Worm (Caenorhabditis elegans) whole organism, L4 larva: Measurements from ENCODE around the gene pptr-1.
A peak's percentile ranks its signal among the peaks of the same experiment; 100 is the strongest.

Source experiments
- D1046.2 ChIP-seq: fragments of 200-800 bp; sonication (Bioruptor generic); IDR thresholded peaks from 2 replicates; pipeline ENCODE4 v1.3.6; 2022; ENCODE audit warnings: missing genetic modification characterization, missing compliant biosample characterization
- F26F4.8 ChIP-seq: fragments of 200-800 bp; sonication (Bioruptor generic); conservative IDR thresholded peaks from 2 replicates; pipeline ENCODE4 v1.3.6; 2022; ENCODE audit warnings: missing genetic modification characterization, missing compliant biosample characterization
- F37D6.2 ChIP-seq: sonication (generic microtip); optimal IDR thresholded peaks from 2 replicates; lab custom pipeline; 2016; ENCODE audit warnings: mild to moderate bottlenecking, missing genetic modification characterization, missing compliant biosample characterization
- F44E2.7 ChIP-seq: fragments of 200-800 bp; sonication (Bioruptor generic); IDR thresholded peaks from 2 replicates; pipeline ENCODE4 v2.1.2; 2022; ENCODE audit warnings: missing genetic modification characterization, missing compliant biosample characterization
- T26A8.4 ChIP-seq: fragments of 200-800 bp; sonication (Bioruptor generic); IDR thresholded peaks from 2 replicates; pipeline ENCODE4 v1.3.6; 2022; ENCODE audit warnings: missing genetic modification characterization, missing compliant biosample characterization
- Y75B8A.6 ChIP-seq: fragments of 200-800 bp; sonication (Bioruptor generic); IDR thresholded peaks from 2 replicates; pipeline ENCODE4 v1.3.6; 2022; ENCODE audit warnings: missing genetic modification reagents, missing genetic modification characterization, missing compliant biosample characterization
- ZK337.2 ChIP-seq: fragments of 200-800 bp; sonication (Bioruptor generic); IDR thresholded peaks from 2 replicates; pipeline ENCODE4 v1.3.6; 2022; ENCODE audit warnings: missing genetic modification reagents, missing genetic modification characterization, missing compliant biosample characterization
- ama-1 ChIP-seq: fragments of 150-350 bp; optimal IDR thresholded peaks from 2 replicates; lab custom pipeline; 2014; ENCODE audit warnings: inconsistent platforms, mixed read lengths
- ceh-20 ChIP-seq: fragments of 200-800 bp; sonication (Bioruptor generic); IDR thresholded peaks from 2 replicates; pipeline ENCODE4 v1.3.6; 2022; ENCODE audit warnings: missing genetic modification reagents, missing genetic modification characterization, missing compliant biosample characterization
- ceh-28 ChIP-seq: fragments of 150-350 bp; optimal IDR thresholded peaks from 2 replicates; lab custom pipeline; 2014; ENCODE audit warnings: missing biosample characterization, missing genetic modification reagents, missing genetic modification characterization
- ceh-32 ChIP-seq: sonication (generic microtip); optimal IDR thresholded peaks from 2 replicates; lab custom pipeline; 2016; ENCODE audit warnings: mild to moderate bottlenecking, missing genetic modification characterization, missing compliant biosample characterization; ENCODE audit not compliant: poor library complexity
- ctbp-1 ChIP-seq: fragments of 200-800 bp; sonication (Bioruptor generic); IDR thresholded peaks from 2 replicates; pipeline ENCODE4 v1.3.6; 2022; ENCODE audit warnings: missing genetic modification reagents, missing genetic modification characterization, missing compliant biosample characterization
- daf-16 ChIP-seq, 3 experiments: sonication (generic microtip); optimal IDR thresholded peaks; 2 replicates each; lab custom pipeline; 2016 to 2017; ENCODE audit warnings: missing genetic modification characterization in 3 of 3, missing genetic modification reagents in 3 of 3, mild to moderate bottlenecking in 2 of 3, missing compliant biosample characterization in 2 of 3, missing biosample characterization in 1 of 3, moderate library complexity in 1 of 3
- daf-19 ChIP-seq: fragments of 200-800 bp; sonication (Bioruptor generic); conservative IDR thresholded peaks from 2 replicates; pipeline ENCODE4 v1.3.6; 2022; ENCODE audit warnings: missing genetic modification characterization, missing compliant biosample characterization
- dmd-9 ChIP-seq: fragments of 200-800 bp; sonication (Bioruptor generic); IDR thresholded peaks from 2 replicates; pipeline ENCODE4 v1.3.6; 2022; ENCODE audit warnings: missing genetic modification reagents, missing genetic modification characterization, missing compliant biosample characterization
- duxl-1 ChIP-seq: sonication (generic microtip); optimal IDR thresholded peaks from 2 replicates; lab custom pipeline; 2016; ENCODE audit warnings: mild to moderate bottlenecking, missing genetic modification characterization, moderate library complexity, missing compliant biosample characterization; ENCODE audit not compliant: poor library complexity
- egl-27 ChIP-seq: sonication (generic microtip); optimal IDR thresholded peaks from 3 replicates; lab custom pipeline; 2017; ENCODE audit warnings: missing biosample characterization, missing genetic modification reagents, missing genetic modification characterization
- egl-43 ChIP-seq: fragments of 200-800 bp; sonication (Bioruptor generic); IDR thresholded peaks from 2 replicates; pipeline ENCODE4 v1.3.6; 2022; ENCODE audit warnings: missing genetic modification reagents, missing genetic modification characterization, missing compliant biosample characterization
- gei-8 ChIP-seq: fragments of 200-800 bp; sonication (Bioruptor generic); optimal IDR thresholded peaks from 2 replicates; lab custom pipeline; 2018; ENCODE audit warnings: mild to moderate bottlenecking, missing genetic modification characterization, missing compliant biosample characterization
- hlh-11 ChIP-seq: fragments of 200-800 bp; sonication (Bioruptor generic); optimal IDR thresholded peaks from 2 replicates; lab custom pipeline; 2018; ENCODE audit warnings: mild to moderate bottlenecking, missing genetic modification characterization, missing compliant biosample characterization
- hlh-30 ChIP-seq: sonication (generic microtip); optimal IDR thresholded peaks from 2 replicates; lab custom pipeline; 2017; ENCODE audit warnings: antibody characterized with exemption, mild to moderate bottlenecking, missing genetic modification characterization, missing compliant biosample characterization; ENCODE audit not compliant: insufficient read depth
- jun-1 ChIP-seq: fragments of 150-350 bp; optimal IDR thresholded peaks from 2 replicates; lab custom pipeline; 2014; ENCODE audit warnings: missing biosample characterization, missing genetic modification reagents, missing genetic modification characterization
- lin-1 ChIP-seq: fragments of 200-800 bp; sonication (Bioruptor generic); IDR thresholded peaks from 2 replicates; pipeline ENCODE4 v1.3.6; 2022; ENCODE audit warnings: missing genetic modification reagents, missing genetic modification characterization, missing compliant biosample characterization
- lin-13 ChIP-seq: fragments of 150-350 bp; optimal IDR thresholded peaks from 2 replicates; lab custom pipeline; 2014; ENCODE audit warnings: missing biosample characterization, missing genetic modification reagents, missing genetic modification characterization
- lin-15B ChIP-seq: fragments of 150-350 bp; sonication (generic microtip); optimal IDR thresholded peaks from 3 replicates; lab custom pipeline; 2014; ENCODE audit warnings: missing biosample characterization, missing genetic modification characterization
- lin-38 ChIP-seq: fragments of 200-800 bp; sonication (Bioruptor generic); IDR thresholded peaks from 2 replicates; pipeline ENCODE4 v1.3.6; 2022; ENCODE audit warnings: missing genetic modification reagents, missing genetic modification characterization, missing compliant biosample characterization
- lir-3 ChIP-seq: sonication (generic microtip); optimal IDR thresholded peaks from 2 replicates; lab custom pipeline; 2016; ENCODE audit warnings: mild to moderate bottlenecking, missing genetic modification characterization, missing compliant biosample characterization
- madf-9 ChIP-seq: fragments of 200-800 bp; sonication (Bioruptor generic); conservative IDR thresholded peaks from 2 replicates; pipeline ENCODE4 v1.3.6; 2022; ENCODE audit warnings: missing genetic modification reagents, missing genetic modification characterization, missing compliant biosample characterization
- mdl-1 ChIP-seq, 2 experiments: fragments of 150-350 bp in 1 of 2; sonication (generic microtip) in 1 of 2; optimal IDR thresholded peaks; 2 replicates each; lab custom pipeline; 2014 to 2017; ENCODE audit warnings: missing biosample characterization in 2 of 2, missing genetic modification characterization in 2 of 2
- mes-2 ChIP-seq: sonication (generic microtip); optimal IDR thresholded peaks from 2 replicates; lab custom pipeline; 2016; ENCODE audit warnings: missing genotype, mild to moderate bottlenecking, missing genetic modification characterization, missing compliant biosample characterization; ENCODE audit not compliant: poor library complexity, severe bottlenecking
- mxl-3 ChIP-seq: fragments of 200-800 bp; sonication (Bioruptor generic); optimal IDR thresholded peaks from 2 replicates; lab custom pipeline; 2018; ENCODE audit warnings: mild to moderate bottlenecking, missing genetic modification characterization, missing compliant biosample characterization
- nhr-10 ChIP-seq: fragments of 150-350 bp; optimal IDR thresholded peaks from 2 replicates; lab custom pipeline; 2014; ENCODE audit warnings: missing biosample characterization, missing genetic modification characterization
- nhr-111 ChIP-seq: fragments of 200-800 bp; sonication (Bioruptor generic); optimal IDR thresholded peaks from 2 replicates; lab custom pipeline; 2018; ENCODE audit warnings: mild to moderate bottlenecking, missing genetic modification characterization, missing compliant biosample characterization
- nhr-25 ChIP-seq: sonication (generic microtip); optimal IDR thresholded peaks from 2 replicates; lab custom pipeline; 2017; ENCODE audit warnings: missing genetic modification characterization, mild to moderate bottlenecking, missing compliant biosample characterization, antibody characterized with exemption, moderate library complexity, borderline replicate concordance; ENCODE audit not compliant: insufficient read depth
- nhr-28 ChIP-seq: fragments of 150-350 bp; optimal IDR thresholded peaks from 2 replicates; lab custom pipeline; 2014; ENCODE audit warnings: missing biosample characterization, missing genetic modification characterization
- nhr-41 ChIP-seq: fragments of 200-800 bp; sonication (Bioruptor generic); IDR thresholded peaks from 2 replicates; pipeline ENCODE4 v1.3.6; 2022; ENCODE audit warnings: missing genetic modification reagents, missing genetic modification characterization, missing compliant biosample characterization
- nhr-76 ChIP-seq: fragments of 150-350 bp; optimal IDR thresholded peaks from 2 replicates; lab custom pipeline; 2014; ENCODE audit warnings: missing biosample characterization, missing genetic modification characterization
- nhr-77 ChIP-seq: fragments of 150-350 bp; optimal IDR thresholded peaks from 2 replicates; lab custom pipeline; 2014; ENCODE audit warnings: missing biosample characterization, missing genetic modification characterization
- pha-4 ChIP-seq, 2 experiments: fragments of 150-350 bp in 1 of 2; fragments of 200-800 bp in 1 of 2; sonication (Bioruptor generic) in 1 of 2; IDR thresholded peaks in 1 of 2; optimal IDR thresholded peaks in 1 of 2; 2 replicates each; pipeline versions ENCODE4 v1.3.6 to Lab custom; 2014 to 2022; ENCODE audit warnings: missing genetic modification characterization in 2 of 2, missing genetic modification reagents in 2 of 2, missing biosample characterization in 1 of 2, missing compliant biosample characterization in 1 of 2
- pqm-1 ChIP-seq: sonication (generic microtip); optimal IDR thresholded peaks from 2 replicates; lab custom pipeline; 2017; ENCODE audit warnings: missing biosample characterization, missing genetic modification characterization
- set-16 ChIP-seq: fragments of 200-800 bp; sonication (Bioruptor generic); IDR thresholded peaks from 2 replicates; pipeline ENCODE4 v1.3.6; 2022; ENCODE audit warnings: missing genetic modification reagents, missing genetic modification characterization, missing compliant biosample characterization
- snpc-4 ChIP-seq: fragments of 150-350 bp; optimal IDR thresholded peaks from 2 replicates; lab custom pipeline; 2014; ENCODE audit warnings: missing biosample characterization, missing genetic modification characterization
- spr-1 ChIP-seq: sonication (generic microtip); optimal IDR thresholded peaks from 2 replicates; lab custom pipeline; 2016; ENCODE audit warnings: mild to moderate bottlenecking, missing genetic modification characterization, missing compliant biosample characterization
- tag-97 ChIP-seq: fragments of 200-800 bp; sonication (Bioruptor generic); IDR thresholded peaks from 2 replicates; pipeline ENCODE4 v1.3.6; 2022; ENCODE audit warnings: missing genetic modification characterization, missing compliant biosample characterization
- tra-1 ChIP-seq: fragments of 200-800 bp; sonication (Bioruptor generic); IDR thresholded peaks from 2 replicates; pipeline ENCODE4 v1.3.6; 2022; ENCODE audit warnings: missing genetic modification reagents, missing genetic modification characterization, missing compliant biosample characterization
- unc-39 ChIP-seq: sonication (generic microtip); optimal IDR thresholded peaks from 2 replicates; lab custom pipeline; 2017; ENCODE audit warnings: missing biosample characterization, missing genetic modification characterization
- unc-62 ChIP-seq, 3 experiments: fragments of 150-350 bp in 1 of 3; sonication (generic microtip); optimal IDR thresholded peaks in 2 of 3; peaks in 1 of 3; 1 replicate in 1 of 3; 2 replicates in 2 of 3; lab custom pipeline; 2014 to 2017; ENCODE audit warnings: missing biosample characterization in 3 of 3, missing genetic modification characterization in 3 of 3, missing genetic modification reagents in 3 of 3, missing genotype in 1 of 3
- zfp-3 ChIP-seq: fragments of 200-800 bp; sonication (Bioruptor generic); conservative IDR thresholded peaks from 2 replicates; pipeline ENCODE4 v1.3.6; 2022; ENCODE audit warnings: missing genetic modification reagents, missing genetic modification characterization, missing compliant biosample characterization
- zip-2 ChIP-seq: fragments of 150-350 bp; optimal IDR thresholded peaks from 2 replicates; lab custom pipeline; 2014; ENCODE audit warnings: missing biosample characterization, missing genetic modification characterization

pptr-1 gene

ce11 chrV:16370039-16370438 lies 12.7 kb downstream of the pptr-1 start (continued):
- no peak for TF ChIP-seq ama-1 (lab: Kevin White, UChicago)
- TF ChIP-seq lir-3: peak; percentile 80
- TF ChIP-seq egl-27 (tag; lab: Kevin White, UChicago): no peak
- peak; percentile 90 for TF ChIP-seq pha-4 (GFP tag; IDR thresholded peaks at IDR 0.05; lab: Robert Waterston, UW)
- no peak for TF ChIP-seq pha-4 (tag; optimal IDR thresholded peaks at IDR 0.05; lab: Kevin White, UChicago)
- no peak for TF ChIP-seq nhr-10
- TF ChIP-seq nhr-28 (tag; lab: Kevin White, UChicago): peak; percentile 33
- peak; percentile 96 for TF ChIP-seq egl-43
- 0 out of 2 replicates have a peak, but pooled peaks have one; percentile 65 for TF ChIP-seq F44E2.7
- peak in 1 of 2 experiments; percentile 10 for TF ChIP-seq mdl-1 (tag; optimal IDR thresholded peaks at IDR 0.05; lab: Kevin White, UChicago)
- TF ChIP-seq F26F4.8 (GFP tag; lab: Robert Waterston, UW): peak; percentile 82; the same call in 1 of the 2 replicates
- TF ChIP-seq lin-13: peak; percentile 89
- peak; percentile 82 for TF ChIP-seq lin-1 (GFP tag; lab: Robert Waterston, UW)
- peak; percentile 83 for TF ChIP-seq ZK337.2 (GFP tag; lab: Robert Waterston, UW)
- TF ChIP-seq ceh-32 (tag; lab: Kevin White, UChicago): peak; percentile 9
- peak; percentile 74 for TF ChIP-seq duxl-1 (tag; lab: Kevin White, UChicago)
- TF ChIP-seq lin-15B (tag; lab: Kevin White, UChicago): no peak
- TF ChIP-seq Y75B8A.6 (GFP tag; lab: Robert Waterston, UW): peak; percentile 82
- TF ChIP-seq nhr-41 (GFP tag; lab: Robert Waterston, UW): peak; percentile 88
- TF ChIP-seq mxl-3: no peak
- TF ChIP-seq nhr-77: no peak
- peak; percentile 75 for TF ChIP-seq madf-9 (GFP tag; lab: Robert Waterston, UW)
- TF ChIP-seq hlh-11 (tag; lab: Kevin White, UChicago): peak; percentile 68
- TF ChIP-seq set-16 (GFP tag; lab: Robert Waterston, UW): peak; percentile 91
- no peak for TF ChIP-seq nhr-76 (tag; lab: Kevin White, UChicago)
- TF ChIP-seq snpc-4 (tag; lab: Kevin White, UChicago): no peak
- peak; percentile 85 for TF ChIP-seq mes-2
- peak; percentile 37 to 88 for TF ChIP-seq daf-16 (GFP tag; optimal IDR thresholded peaks at IDR 0.05; lab: Kevin White, UChicago)
- no peak for TF ChIP-seq daf-16 (tag; optimal IDR thresholded peaks at IDR 0.05; lab: Kevin White, UChicago)
- TF ChIP-seq ceh-20 (GFP tag; lab: Robert Waterston, UW): peak; percentile 85
- peak; percentile 9 for TF ChIP-seq nhr-25 (tag; lab: Kevin White, UChicago)
- peak; percentile 62; the same call in 1 of the 2 replicates for TF ChIP-seq zfp-3
- TF ChIP-seq tra-1: peak; percentile 88
- peak in 1 of 2 experiments; percentile 97 for TF ChIP-seq unc-62 (GFP tag; optimal IDR thresholded peaks at IDR 0.05 in 1 of 2; lab: Kevin White, UChicago)
- TF ChIP-seq unc-62 (tag; optimal IDR thresholded peaks at IDR 0.05; lab: Kevin White, UChicago): no peak
- TF ChIP-seq F37D6.2: peak; percentile 39
- TF ChIP-seq ctbp-1 (GFP tag; lab: Robert Waterston, UW): peak; percentile 88; the same call in 1 of the 2 replicates
- TF ChIP-seq tag-97 (GFP tag; lab: Robert Waterston, UW): no peak
- TF ChIP-seq T26A8.4: peak; percentile 87
- no peak for TF ChIP-seq unc-39 (tag; lab: Kevin White, UChicago)
- TF ChIP-seq hlh-30 (tag; lab: Kevin White, UChicago): peak; percentile 69
- TF ChIP-seq gei-8 (GFP tag; lab: Kevin White, UChicago): peak; percentile 66
- TF ChIP-seq spr-1 (tag; lab: Kevin White, UChicago): peak; percentile 85
- peak; percentile 1 for TF ChIP-seq zip-2 (tag; lab: Kevin White, UChicago)
- no peak for TF ChIP-seq daf-19 (GFP tag; lab: Robert Waterston, UW)
- TF ChIP-seq jun-1: peak; percentile 65
- no peak for TF ChIP-seq ceh-28 (tag; lab: Kevin White, UChicago)
- peak; percentile 84 for TF ChIP-seq lin-38 (GFP tag; lab: Robert Waterston, UW)
- peak; percentile 75 for TF ChIP-seq dmd-9 (GFP tag; lab: Robert Waterston, UW)
- TF ChIP-seq nhr-111 (GFP tag; lab: Kevin White, UChicago): peak; percentile 76
- TF ChIP-seq pqm-1: peak; percentile 42
- TF ChIP-seq D1046.2 (GFP tag; lab: Robert Waterston, UW): peak; percentile 91
